Worm (Caenorhabditis elegans) whole organism, young adult: ENCODE results near the gene lact-2.
A peak's percentile ranks its signal among the peaks of the same experiment; 100 is the strongest.

ENCODE experiments used
- B0035.1 ChIP-seq: sonication (generic microtip); optimal IDR thresholded peaks from 2 replicates; lab custom pipeline; 2016; ENCODE audit warnings: missing genetic modification characterization, mild to moderate bottlenecking, missing compliant biosample characterization, missing genotype, missing genetic modification reagents
- F22D6.2 ChIP-seq: sonication (generic microtip); optimal IDR thresholded peaks from 2 replicates; lab custom pipeline; 2016; ENCODE audit warnings: mild to moderate bottlenecking, missing genetic modification characterization, missing compliant biosample characterization
- F39B2.1 ChIP-seq: fragments of 200-800 bp; sonication (Bioruptor generic); IDR thresholded peaks from 2 replicates; pipeline ENCODE4 v1.3.6; 2022; ENCODE audit warnings: missing genetic modification reagents, missing genetic modification characterization, missing compliant biosample characterization
- F55B11.4 ChIP-seq: sonication (generic microtip); optimal IDR thresholded peaks from 2 replicates; lab custom pipeline; 2016; ENCODE audit warnings: missing compliant biosample characterization, missing genetic modification characterization, borderline replicate concordance; ENCODE audit not compliant: insufficient read depth
- Y53G8AR.9 ChIP-seq: fragments of 200-800 bp; sonication (Bioruptor generic); conservative IDR thresholded peaks from 2 replicates; pipeline ENCODE4 v1.3.6; 2022; ENCODE audit warnings: missing genetic modification reagents, missing genetic modification characterization, missing compliant biosample characterization
- akir-1 ChIP-seq: fragments of 200-800 bp; sonication (Bioruptor generic); optimal IDR thresholded peaks from 2 replicates; lab custom pipeline; 2018; ENCODE audit warnings: mild to moderate bottlenecking, missing genetic modification characterization, moderate library complexity, missing compliant biosample characterization
- aptf-3 ChIP-seq: fragments of 200-800 bp; sonication (Bioruptor generic); IDR thresholded peaks from 2 replicates; pipeline ENCODE4 v1.3.6; 2022; ENCODE audit warnings: missing genetic modification characterization, missing compliant biosample characterization
- atf-7 ChIP-seq: sonication (generic microtip); optimal IDR thresholded peaks from 2 replicates; lab custom pipeline; 2017; ENCODE audit warnings: mild to moderate bottlenecking, missing genetic modification characterization, missing compliant biosample characterization
- attf-3 ChIP-seq: fragments of 200-800 bp; sonication (Bioruptor generic); conservative IDR thresholded peaks from 2 replicates; pipeline ENCODE4 v1.3.6; 2022; ENCODE audit warnings: missing genetic modification reagents, missing genetic modification characterization, missing compliant biosample characterization
- bed-2 ChIP-seq: fragments of 200-800 bp; sonication (Bioruptor generic); IDR thresholded peaks from 2 replicates; pipeline ENCODE4 v1.3.6; 2022; ENCODE audit warnings: missing genetic modification reagents, missing genetic modification characterization, missing compliant biosample characterization
- ceh-79 ChIP-seq: sonication (generic microtip); optimal IDR thresholded peaks from 2 replicates; lab custom pipeline; 2017; ENCODE audit warnings: mild to moderate bottlenecking, missing genetic modification characterization, missing compliant biosample characterization
- ceh-91 ChIP-seq: fragments of 200-800 bp; sonication (Bioruptor generic); IDR thresholded peaks from 2 replicates; pipeline ENCODE4 v1.3.6; 2022; ENCODE audit warnings: missing genetic modification reagents, missing genetic modification characterization, missing compliant biosample characterization
- dpff-1 ChIP-seq: sonication (generic microtip); optimal IDR thresholded peaks from 2 replicates; lab custom pipeline; 2017; ENCODE audit warnings: mild to moderate bottlenecking, missing genetic modification characterization, missing compliant biosample characterization
- egl-18 ChIP-seq: fragments of 200-800 bp; sonication (Bioruptor generic); IDR thresholded peaks from 2 replicates; pipeline ENCODE4 v1.3.6; 2022; ENCODE audit warnings: missing genetic modification reagents, missing genetic modification characterization, missing compliant biosample characterization
- egl-44 ChIP-seq: fragments of 200-800 bp; sonication (Bioruptor generic); IDR thresholded peaks from 2 replicates; pipeline ENCODE4 v1.3.6; 2022; ENCODE audit warnings: missing genetic modification reagents, missing genetic modification characterization, missing compliant biosample characterization
- ets-4 ChIP-seq: fragments of 200-800 bp; sonication (Bioruptor generic); optimal IDR thresholded peaks from 2 replicates; lab custom pipeline; 2018; ENCODE audit warnings: mild to moderate bottlenecking, missing genetic modification characterization, missing compliant biosample characterization
- gei-17 ChIP-seq: fragments of 200-800 bp; sonication (Bioruptor generic); optimal IDR thresholded peaks from 2 replicates; lab custom pipeline; 2018; ENCODE audit warnings: mild to moderate bottlenecking, missing genetic modification characterization, missing compliant biosample characterization
- lag-1 ChIP-seq: fragments of 200-800 bp; sonication (Bioruptor generic); IDR thresholded peaks from 2 replicates; pipeline ENCODE4 v1.3.6; 2022; ENCODE audit warnings: missing genetic modification reagents, missing genetic modification characterization, missing compliant biosample characterization
- lin-35 ChIP-seq, 3 experiments: fragments of 150-350 bp in 2 of 3; sonication (generic microtip) in 1 of 3; optimal IDR thresholded peaks; 2 replicates each; lab custom pipeline; 2014 to 2018; ENCODE audit warnings: missing biosample characterization in 3 of 3, missing genetic modification characterization in 3 of 3, missing genetic modification reagents in 3 of 3
- lsl-1 ChIP-seq: fragments of 200-800 bp; sonication (Bioruptor generic); optimal IDR thresholded peaks from 2 replicates; lab custom pipeline; 2018; ENCODE audit warnings: mild to moderate bottlenecking, missing genetic modification characterization, moderate library complexity, missing compliant biosample characterization
- madf-10 ChIP-seq: sonication (generic microtip); optimal IDR thresholded peaks from 2 replicates; lab custom pipeline; 2016; ENCODE audit warnings: mild to moderate bottlenecking, missing genetic modification characterization, missing compliant biosample characterization
- nhr-179 ChIP-seq: sonication (generic microtip); optimal IDR thresholded peaks from 2 replicates; lab custom pipeline; 2016; ENCODE audit warnings: mild to moderate bottlenecking, missing genetic modification characterization, missing compliant biosample characterization
- nhr-80 ChIP-seq: sonication (generic microtip); optimal IDR thresholded peaks from 2 replicates; lab custom pipeline; 2016; ENCODE audit warnings: missing genetic modification characterization, missing compliant biosample characterization
- nhr-90 ChIP-seq: sonication (generic microtip); optimal IDR thresholded peaks from 2 replicates; lab custom pipeline; 2016; ENCODE audit warnings: missing genotype, mild to moderate bottlenecking, missing genetic modification characterization, missing compliant biosample characterization
- rpc-1 ChIP-seq, 2 experiments: fragments of 150-350 bp in 1 of 2; sonication (generic microtip) in 1 of 2; optimal IDR thresholded peaks; 2 replicates each; lab custom pipeline; 2014 to 2018; ENCODE audit warnings: missing biosample characterization in 1 of 2, missing genetic modification characterization in 1 of 2, missing genetic modification reagents in 1 of 2, missing genotype in 1 of 2
- sdz-38 ChIP-seq: sonication (generic microtip); optimal IDR thresholded peaks from 2 replicates; lab custom pipeline; 2016; ENCODE audit warnings: missing genotype, missing genetic modification characterization, missing compliant biosample characterization
- snpc-3.4 ChIP-seq: sonication (generic microtip); optimal IDR thresholded peaks from 2 replicates; lab custom pipeline; 2017; ENCODE audit warnings: missing genetic modification characterization, mild to moderate bottlenecking, missing compliant biosample characterization, antibody characterized with exemption, moderate library complexity, missing genotype, missing genetic modification reagents
- snpc-4 ChIP-seq, 5 experiments: fragments of 150-350 bp in 1 of 5; sonication (generic microtip) in 4 of 5; optimal IDR thresholded peaks; 2 replicates each; lab custom pipeline; 2014 to 2018; ENCODE audit warnings: missing genetic modification characterization in 5 of 5, missing biosample characterization in 3 of 5, antibody characterized with exemption in 2 of 5, mild to moderate bottlenecking in 2 of 5, missing compliant biosample characterization in 2 of 5, missing genotype in 2 of 5, moderate library complexity in 2 of 5, missing genetic modification reagents in 1 of 5
- tlf-1 ChIP-seq: fragments of 200-800 bp; sonication (Bioruptor generic); optimal IDR thresholded peaks from 2 replicates; lab custom pipeline; 2018; ENCODE audit warnings: mild to moderate bottlenecking, missing genetic modification characterization, missing compliant biosample characterization
- zfh-2 ChIP-seq: fragments of 200-800 bp; sonication (Bioruptor generic); conservative IDR thresholded peaks from 2 replicates; pipeline ENCODE4 v1.3.6; 2022; ENCODE audit warnings: missing genetic modification reagents, missing genetic modification characterization, missing compliant biosample characterization
- zim-3 ChIP-seq: sonication (generic microtip); optimal IDR thresholded peaks from 2 replicates; lab custom pipeline; 2017; ENCODE audit warnings: mild to moderate bottlenecking, missing genetic modification characterization, moderate library complexity, missing compliant biosample characterization
- ztf-18 ChIP-seq: sonication (generic microtip); optimal IDR thresholded peaks from 2 replicates; lab custom pipeline; 2016; ENCODE audit warnings: missing genotype, mild to moderate bottlenecking, missing genetic modification characterization, missing compliant biosample characterization
- ztf-22 ChIP-seq: fragments of 200-800 bp; sonication (Bioruptor generic); optimal IDR thresholded peaks from 2 replicates; lab custom pipeline; 2018; ENCODE audit warnings: mild to moderate bottlenecking, missing genetic modification characterization, moderate library complexity, missing compliant biosample characterization
- ztf-26 ChIP-seq: sonication (generic microtip); optimal IDR thresholded peaks from 2 replicates; lab custom pipeline; 2017; ENCODE audit warnings: missing genetic modification characterization, missing compliant biosample characterization
- ztf-28 ChIP-seq: fragments of 200-800 bp; sonication (Bioruptor generic); IDR thresholded peaks from 2 replicates; pipeline ENCODE4 v1.3.6; 2022; ENCODE audit warnings: missing genetic modification reagents, missing genetic modification characterization, missing compliant biosample characterization

lact-2 gene

DNA sequence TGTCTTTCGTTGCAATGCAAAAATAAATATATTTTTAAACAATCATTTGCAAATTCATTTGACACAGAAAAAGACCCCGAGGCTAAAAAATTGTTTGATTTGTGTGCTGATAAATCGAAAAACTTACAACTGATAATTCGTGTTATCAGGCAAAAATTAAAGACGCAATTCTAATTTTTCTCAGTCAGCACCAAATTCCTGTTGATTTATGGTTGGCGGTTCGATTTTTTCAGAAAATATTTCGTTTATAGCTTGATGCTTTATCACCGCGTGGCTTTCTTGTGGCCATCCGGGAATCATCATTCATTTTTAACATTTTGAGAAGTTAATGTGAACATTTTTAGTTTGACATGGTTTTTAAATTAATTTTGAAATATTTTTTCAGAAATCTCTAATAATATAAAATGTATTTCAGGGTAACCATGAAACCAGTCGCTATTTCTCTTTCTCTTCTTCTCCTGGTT is 44.5 kb downstream of the lact-2 start, which contains the start of gene asah-2:
Gene asah-2, plus strand, starts transcription at position 414 of the 464 bp plus-strand sequence.
- peak; percentile 68 for TF ChIP-seq nhr-80 (tag; lab: Kevin White, UChicago)
- no peak for TF ChIP-seq gei-17
- TF ChIP-seq ztf-28 (GFP tag; lab: Robert Waterston, UW), result no peak

DNA sequence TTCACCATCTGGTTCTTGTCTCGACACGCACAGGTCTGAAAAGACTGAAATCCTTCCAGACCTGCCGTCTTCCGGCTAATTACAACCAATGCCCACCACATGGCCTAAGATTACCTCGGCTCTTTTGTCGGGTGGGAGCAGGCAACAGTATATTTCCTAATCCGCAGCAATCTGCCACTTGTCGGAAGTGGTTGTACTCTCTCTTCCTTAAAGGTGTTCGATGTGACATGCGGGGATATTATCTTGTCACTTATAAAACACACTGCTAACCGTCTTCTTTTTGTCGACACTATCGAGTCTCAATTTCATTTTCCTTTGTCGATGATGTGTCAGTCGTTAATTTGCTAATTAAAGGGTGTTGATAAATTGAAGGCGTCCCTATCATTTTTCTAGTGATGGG is 49.4 kb downstream of the lact-2 start, which contains the start of gene F27E5.3:
Gene F27E5.3, minus strand, starts transcription at position 101 of the 400 bp plus-strand sequence.
- TF ChIP-seq nhr-179, result no peak
- no peak for TF ChIP-seq madf-10
- no peak for TF ChIP-seq akir-1
- no peak for TF ChIP-seq ceh-79 (tag; lab: Kevin White, UChicago)
- no peak for TF ChIP-seq lin-35 (GFP tag; optimal IDR thresholded peaks at IDR 0.05; lab: Kevin White, UChicago)
- no peak for TF ChIP-seq ceh-91 (GFP tag; lab: Robert Waterston, UW)
- no peak for TF ChIP-seq ztf-18 (tag; lab: Kevin White, UChicago)
- TF ChIP-seq ztf-22 (GFP tag; lab: Kevin White, UChicago), result no peak
- no peak for TF ChIP-seq egl-18 (GFP tag; lab: Robert Waterston, UW)
- no peak for TF ChIP-seq snpc-4 (GFP tag; optimal IDR thresholded peaks at IDR 0.05; lab: Kevin White, UChicago)
- TF ChIP-seq snpc-4 (tag; optimal IDR thresholded peaks at IDR 0.05; lab: Kevin White, UChicago), result no peak
- no peak for TF ChIP-seq atf-7 (tag; lab: Kevin White, UChicago)
- TF ChIP-seq aptf-3 (GFP tag; lab: Robert Waterston, UW), result no peak
- TF ChIP-seq snpc-3.4, result no peak
- TF ChIP-seq sdz-38, result no peak
- no peak for TF ChIP-seq F55B11.4
- TF ChIP-seq tlf-1 (GFP tag; lab: Kevin White, UChicago), result no peak
- TF ChIP-seq dpff-1 (tag; lab: Kevin White, UChicago), result no peak

- TF ChIP-seq F39B2.1 (GFP tag; lab: Robert Waterston, UW) (no peak), lag-1 (GFP tag; lab: Robert Waterston, UW) (no peak), rpc-1 (optimal IDR thresholded peaks at IDR 0.05; lab: Kevin White, UChicago) (no peak), rpc-1 (tag; optimal IDR thresholded peaks at IDR 0.05; lab: Kevin White, UChicago) (no peak), attf-3 (GFP tag; lab: Robert Waterston, UW) (no peak), bed-2 (no peak), zim-3 (tag; lab: Kevin White, UChicago) (no peak), zfh-2 (0 out of 2 replicates have a peak, but pooled peaks have one; percentile 31), ets-4 (GFP tag; lab: Kevin White, UChicago) (peak; percentile 23), lsl-1 (GFP tag; lab: Kevin White, UChicago) (no peak), ztf-26 (tag; lab: Kevin White, UChicago) (no peak), egl-44 (GFP tag; lab: Robert Waterston, UW) (no peak), B0035.1 (tag; lab: Kevin White, UChicago) (no peak), nhr-90 (tag; lab: Kevin White, UChicago) (no peak), F22D6.2 (no peak), Y53G8AR.9 (no peak)
These were observed 51.8 kb downstream of the lact-2 start, which contains the start of gene pax-3 for ce11 chrII:10146488-10146887. TSS of gene pax-3 (plus strand) at chrII:10146570.
